Worm (Caenorhabditis elegans): ENCODE results near the gene cpb-1.

Gene cpb-1

DNA sequence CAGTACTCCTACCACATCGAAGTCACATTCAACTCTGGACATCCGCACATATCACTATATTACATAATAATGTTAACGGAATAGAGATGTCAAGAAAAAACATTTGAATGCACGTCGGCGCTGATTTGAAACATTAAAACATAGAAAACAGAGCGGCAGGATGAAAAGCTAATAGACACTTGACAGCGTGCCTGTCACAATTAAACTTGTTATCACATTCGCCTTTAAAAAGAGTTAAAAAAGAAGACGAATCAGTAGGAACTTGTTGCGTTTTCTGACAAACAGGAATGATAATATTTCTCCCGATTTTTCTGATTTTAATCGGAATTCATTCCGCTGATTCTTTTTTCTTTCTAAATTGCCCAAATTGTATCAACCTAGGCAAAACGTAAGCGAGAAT lies 4.5 kb upstream of the cpb-1 start:
- TF ChIP-seq nhr-11 (tag; optimal IDR thresholded peaks at IDR 0.05): no peak
- no peak for TF ChIP-seq egl-27 (tag; optimal IDR thresholded peaks at IDR 0.05)
- TF ChIP-seq aly-2 (tag; optimal IDR thresholded peaks at IDR 0.05): no peak
- no peak for TF ChIP-seq sptf-1 (tag; optimal IDR thresholded peaks at IDR 0.05)
- no peak for TF ChIP-seq nhr-20 (tag; optimal IDR thresholded peaks at IDR 0.05)
- TF ChIP-seq C16A3.4 (tag; optimal IDR thresholded peaks at IDR 0.05): no peak
- TF ChIP-seq swsn-7 (tag; optimal IDR thresholded peaks at IDR 0.05): no peak
- TF ChIP-seq snpc-4 (tag; optimal IDR thresholded peaks at IDR 0.05): no peak
- no peak for TF ChIP-seq ces-1 (GFP tag; optimal IDR thresholded peaks at IDR 0.05)
- TF ChIP-seq aha-1 (tag; optimal IDR thresholded peaks at IDR 0.05): no peak
- TF ChIP-seq nhr-237 (tag; optimal IDR thresholded peaks at IDR 0.05): no peak
- no peak for TF ChIP-seq blmp-1 (tag; optimal IDR thresholded peaks at IDR 0.05)
- TF ChIP-seq nhr-76 (tag; optimal IDR thresholded peaks at IDR 0.05): no peak
- TF ChIP-seq nhr-77 (tag; optimal IDR thresholded peaks at IDR 0.05): no peak

- TF ChIP-seq swsn-7 (tag; optimal IDR thresholded peaks at IDR 0.05): no peak
- no peak for TF ChIP-seq F16B12.6 (tag; optimal IDR thresholded peaks at IDR 0.05)
- TF ChIP-seq hlh-17 (GFP tag; optimal IDR thresholded peaks at IDR 0.05; ENCODE audit: borderline replicate concordance): no peak
- TF ChIP-seq isw-1 (GFP tag; IDR thresholded peaks at IDR 0.05): no peak
- TF ChIP-seq C04F5.9 (tag; optimal IDR thresholded peaks at IDR 0.05): no peak
- TF ChIP-seq hpl-2 (GFP tag; optimal IDR thresholded peaks at IDR 0.05): no peak
- no peak for TF ChIP-seq fkh-10 (GFP tag; optimal IDR thresholded peaks at IDR 0.05)
- TF ChIP-seq dsc-1 (tag; optimal IDR thresholded peaks at IDR 0.05): no peak
- no peak for TF ChIP-seq pag-3 (tag; optimal IDR thresholded peaks at IDR 0.05; ENCODE audit: borderline replicate concordance, insufficient read depth)
- no peak for TF ChIP-seq hlh-4 (tag; optimal IDR thresholded peaks at IDR 0.05)
- TF ChIP-seq unc-30 (tag; optimal IDR thresholded peaks at IDR 0.05): no peak
- TF ChIP-seq Y116A8C.19 (tag; optimal IDR thresholded peaks at IDR 0.05; ENCODE audit: borderline replicate concordance): no peak
- no peak for TF ChIP-seq zip-4 (GFP tag; optimal IDR thresholded peaks at IDR 0.05)
- TF ChIP-seq mep-1 (tag; optimal IDR thresholded peaks at IDR 0.05): no peak
- no peak for TF ChIP-seq ceh-8 (GFP tag; optimal IDR thresholded peaks at IDR 0.05)
Measured at ce11 chrIII:9319641-9320040, 2.5 kb upstream of the cpb-1 start, which contains the start of gene C40H1.9. C40H1.9 (plus strand) TSS chrIII:9319941.

ce11 chrIII:9324724-9325123 lies 2.6 kb downstream of the cpb-1 start, which contains the start of gene C40H1.7:
C40H1.7 (plus strand) TSS chrIII:9325024.
- TF ChIP-seq swsn-7 (tag; optimal IDR thresholded peaks at IDR 0.05) (no peak), lin-14 (GFP tag; optimal IDR thresholded peaks at IDR 0.05) (no peak), dpl-1 (GFP tag; optimal IDR thresholded peaks at IDR 0.05) (no peak), hlh-17 (GFP tag; optimal IDR thresholded peaks at IDR 0.05; ENCODE audit: borderline replicate concordance) (no peak), lin-39 (tag; optimal IDR thresholded peaks at IDR 0.05) (no peak), fkh-10 (GFP tag; optimal IDR thresholded peaks at IDR 0.05) (no peak), C16A3.4 (tag; optimal IDR thresholded peaks at IDR 0.05) (no peak), ces-1 (GFP tag; optimal IDR thresholded peaks at IDR 0.05) (no peak), dsc-1 (tag; optimal IDR thresholded peaks at IDR 0.05) (no peak), tlp-1 (tag; optimal IDR thresholded peaks at IDR 0.05) (no peak), ama-1 (optimal IDR thresholded peaks at IDR 0.05) (no peak), rnt-1 (tag; optimal IDR thresholded peaks at IDR 0.05) (no peak), lin-15B (tag; optimal IDR thresholded peaks at IDR 0.05) (no peak), ceh-88 (GFP tag; IDR thresholded peaks at IDR 0.05) (no peak), pax-3 (tag; optimal IDR thresholded peaks at IDR 0.05) (no peak), sptf-1 (tag; optimal IDR thresholded peaks at IDR 0.05) (no peak), blmp-1 (tag; optimal IDR thresholded peaks at IDR 0.05) (no peak), unc-30 (tag; optimal IDR thresholded peaks at IDR 0.05) (no peak)

ce11 chrIII:9326528-9326927 lies 4.4 kb downstream of the cpb-1 start:
- TF ChIP-seq C16A3.4 (tag; optimal IDR thresholded peaks at IDR 0.05) (no peak), nhr-20 (tag; optimal IDR thresholded peaks at IDR 0.05) (peak; percentile 15), elt-2 (tag; optimal IDR thresholded peaks at IDR 0.05) (peak; percentile 96), pag-3 (tag; optimal IDR thresholded peaks at IDR 0.05; ENCODE audit: borderline replicate concordance, insufficient read depth) (no peak), lin-14 (GFP tag; optimal IDR thresholded peaks at IDR 0.05) (peak; percentile 28), hlh-17 (GFP tag; optimal IDR thresholded peaks at IDR 0.05; ENCODE audit: borderline replicate concordance) (no peak), nhr-11 (tag; optimal IDR thresholded peaks at IDR 0.05) (no peak), snu-23 (GFP tag; optimal IDR thresholded peaks at IDR 0.05) (no peak), unc-98 (GFP tag; IDR thresholded peaks at IDR 0.05) (no peak), nhr-90 (tag; optimal IDR thresholded peaks at IDR 0.05; ENCODE audit: poor library complexity) (peak; percentile 37), egl-13 (tag; optimal IDR thresholded peaks at IDR 0.05) (peak; percentile 30), mef-2 (tag; optimal IDR thresholded peaks at IDR 0.05) (no peak), mdl-1 (tag; optimal IDR thresholded peaks at IDR 0.05) (peak in 1 of 2 experiments; percentile 40), rnt-1 (tag; optimal IDR thresholded peaks at IDR 0.05) (no peak), ces-1 (GFP tag; optimal IDR thresholded peaks at IDR 0.05) (no peak), fos-1 (tag; optimal IDR thresholded peaks at IDR 0.05) (no peak), ets-5 (GFP tag; IDR thresholded peaks at IDR 0.05) (no peak), aly-2 (tag; optimal IDR thresholded peaks at IDR 0.05) (no peak), pqm-1 (tag; optimal IDR thresholded peaks at IDR 0.05) (peak; percentile 46), dsc-1 (tag; optimal IDR thresholded peaks at IDR 0.05) (no peak)
